Fruit fly (Drosophila melanogaster): Measurements from ENCODE around the gene lectin-29Ca.

lectin-29Ca gene

DNA sequence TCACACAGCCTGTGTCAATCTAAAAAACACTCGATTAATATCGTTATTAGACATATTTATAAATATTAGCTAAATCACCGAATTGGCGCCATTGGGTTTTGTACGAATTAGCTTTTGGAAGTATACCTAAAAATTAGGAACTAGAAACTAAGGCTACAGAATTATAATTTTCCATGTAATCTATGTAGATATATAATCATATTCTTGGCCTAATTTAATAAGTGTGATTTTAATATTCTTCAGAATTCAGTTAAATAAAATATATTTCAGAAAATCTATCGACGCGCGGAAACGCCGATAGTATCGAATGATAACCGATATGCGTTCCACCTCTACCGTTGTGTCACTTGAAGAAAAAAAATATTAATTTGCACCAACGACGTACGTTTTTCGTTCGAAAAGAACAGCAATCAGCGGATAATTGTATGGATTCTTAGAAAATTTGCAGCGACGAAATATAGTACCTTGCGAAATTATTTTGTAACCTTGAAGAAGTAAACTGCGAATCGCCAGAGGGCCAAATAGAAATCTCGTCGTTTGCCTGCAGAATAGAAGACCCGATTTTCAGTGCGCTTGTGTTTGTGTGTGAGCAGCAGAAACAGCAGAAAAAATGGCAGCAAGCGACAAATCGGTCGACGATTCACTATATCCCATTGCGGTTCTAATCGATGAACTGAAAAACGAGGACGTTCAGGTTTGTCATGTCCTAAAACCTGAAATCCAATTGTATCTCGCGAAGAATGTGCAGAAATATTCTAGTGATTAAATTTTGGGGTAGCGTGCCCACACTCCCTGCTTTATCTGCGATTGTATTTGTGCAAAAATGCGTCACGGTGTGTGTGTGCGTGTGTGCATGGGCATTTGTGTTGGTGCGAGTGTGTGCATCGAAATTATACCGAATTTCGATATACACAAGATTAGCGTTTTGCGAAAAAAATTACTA is 28.1 kb downstream of the lectin-29Ca start, which contains the start of gene Pp2A-29B (continued):
- TF ChIP-seq CG4318 (GFP tag; optimal IDR thresholded peaks at IDR 0.05), result no peak
- TF ChIP-seq acj6 (GFP tag; optimal IDR thresholded peaks at IDR 0.05), result peak; percentile 15
- peak; percentile 42 for TF ChIP-seq CG31627 (GFP tag; optimal IDR thresholded peaks at IDR 0.05)
- peak; percentile 45 for TF ChIP-seq CG10631 (GFP tag; optimal IDR thresholded peaks at IDR 0.05)
- TF ChIP-seq pdm3 (GFP tag; optimal IDR thresholded peaks at IDR 0.05), result peak; percentile 46
- no peak for TF ChIP-seq CG6808 (GFP tag; optimal IDR thresholded peaks at IDR 0.05)
- 0 out of 3 replicates have a peak, but pooled peaks have one; percentile 6 for TF ChIP-seq CG6163 (GFP tag; IDR thresholded peaks at IDR 0.05)
- TF ChIP-seq CG11902 (GFP tag; optimal IDR thresholded peaks at IDR 0.05), result peak; percentile 38
- TF ChIP-seq Blimp-1 (GFP tag; optimal IDR thresholded peaks at IDR 0.05), result no peak
- TF ChIP-seq CG3919 (GFP tag; optimal IDR thresholded peaks at IDR 0.05), result no peak
- TF ChIP-seq ss (GFP tag; optimal IDR thresholded peaks at IDR 0.05), result peak in 1 of 2 experiments; percentile 48
- no peak for TF ChIP-seq Lpt (GFP tag; optimal IDR thresholded peaks at IDR 0.05)
- TF ChIP-seq topi (GFP tag; optimal IDR thresholded peaks at IDR 0.05), result peak; percentile 39
- TF ChIP-seq Hr39 (GFP tag; optimal IDR thresholded peaks at IDR 0.05), result peak; percentile 48
- TF ChIP-seq fd59A (GFP tag; optimal IDR thresholded peaks at IDR 0.05), result no peak
- TF ChIP-seq CG1621 (tag; optimal IDR thresholded peaks at IDR 0.05), result no peak
- TF ChIP-seq Gug (GFP tag; IDR thresholded peaks at IDR 0.05), result no peak
- peak; percentile 50 for TF ChIP-seq Ets21C (GFP tag; optimal IDR thresholded peaks at IDR 0.05)
- no peak for TF ChIP-seq fd85E (GFP tag; optimal IDR thresholded peaks at IDR 0.05)
- no peak for TF ChIP-seq Hr38 (GFP tag; optimal IDR thresholded peaks at IDR 0.05)
- TF ChIP-seq OdsH (GFP tag; optimal IDR thresholded peaks at IDR 0.05), result peak; percentile 36
- peak; percentile 27 for TF ChIP-seq vri (GFP tag; optimal IDR thresholded peaks at IDR 0.05)
- TF ChIP-seq CG6854 (GFP tag; optimal IDR thresholded peaks at IDR 0.05), result no peak
- peak; percentile 54 for TF ChIP-seq esn (GFP tag; optimal IDR thresholded peaks at IDR 0.05)
- TF ChIP-seq CG11294 (GFP tag; IDR thresholded peaks at IDR 0.05), result no peak
- no peak for TF ChIP-seq CG7368 (GFP tag; optimal IDR thresholded peaks at IDR 0.05)
- TF ChIP-seq dac (GFP tag; optimal IDR thresholded peaks at IDR 0.05), result no peak
- TF ChIP-seq svp (GFP tag), result peak; percentile 82
- TF ChIP-seq CG6792 (GFP tag; optimal IDR thresholded peaks at IDR 0.05), result no peak
- peak; percentile 44 for TF ChIP-seq Hr4 (GFP tag; optimal IDR thresholded peaks at IDR 0.05)
- no peak for TF ChIP-seq CG8119 (GFP tag; IDR thresholded peaks at IDR 0.05)
- no peak for TF ChIP-seq Eip93F (GFP tag; optimal IDR thresholded peaks at IDR 0.05)
- peak; percentile 92 for TF ChIP-seq achi (GFP tag; optimal IDR thresholded peaks at IDR 0.05)

DNA sequence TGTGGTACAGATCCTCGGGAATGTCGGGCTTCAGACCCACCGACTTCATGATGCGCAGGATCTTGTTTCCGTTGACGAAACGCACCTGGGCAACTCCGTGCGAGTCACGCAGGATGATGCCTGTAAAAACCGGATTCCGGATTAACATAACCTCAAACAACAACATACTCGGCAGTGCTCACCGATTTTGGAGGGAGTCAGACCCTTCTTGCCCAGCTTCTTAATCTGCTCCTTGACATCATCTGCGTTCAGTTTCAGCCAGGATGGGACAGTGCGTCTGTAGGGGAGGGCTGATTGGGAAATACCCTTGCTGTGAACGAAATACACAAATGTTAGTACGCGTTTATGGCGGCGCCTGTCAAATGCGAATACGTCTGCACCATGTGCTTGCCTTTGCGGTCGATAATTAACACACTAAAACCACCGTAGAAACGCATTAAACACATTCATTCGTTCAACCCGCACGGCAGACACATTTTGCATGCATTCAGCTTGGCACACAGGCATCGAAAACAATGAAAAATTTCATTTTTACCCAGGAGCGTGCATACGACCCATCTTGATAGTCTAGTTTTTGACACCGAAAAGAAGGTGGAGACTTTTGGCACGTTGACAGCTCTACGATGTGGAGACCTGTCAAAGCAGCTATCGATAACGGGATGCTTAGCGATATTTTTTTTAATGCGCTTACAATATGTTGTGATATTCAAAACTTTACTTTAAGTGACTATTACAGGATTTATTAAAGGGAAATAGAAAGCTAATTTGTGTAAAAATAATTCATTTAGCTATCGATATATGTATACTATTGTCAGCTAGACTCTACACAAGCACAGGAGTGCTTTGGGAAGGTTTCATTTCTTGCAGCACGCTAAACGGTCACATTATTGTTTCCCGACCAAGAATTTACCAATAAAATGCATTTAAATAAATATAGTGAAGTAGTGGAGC is 29.8 kb downstream of the lectin-29Ca start, which contains the start of the genes RpS13 and CSN8:
Gene RpS13 (minus strand): TSS at position 657 of the 951 bp plus-strand sequence.
Gene CSN8 (plus strand): TSS at position 850 of the 951 bp plus-strand sequence.
- TF ChIP-seq svp (GFP tag) (no peak), CG6163 (GFP tag; IDR thresholded peaks at IDR 0.05) (no peak), CG8319 (GFP tag; optimal IDR thresholded peaks at IDR 0.05) (no peak), CG6808 (GFP tag; optimal IDR thresholded peaks at IDR 0.05) (no peak), CG31627 (GFP tag; optimal IDR thresholded peaks at IDR 0.05) (no peak), CG34406 (GFP tag; optimal IDR thresholded peaks at IDR 0.05) (no peak), ss (GFP tag; optimal IDR thresholded peaks at IDR 0.05) (peak in 1 of 2 experiments; percentile 9), CG9139 (GFP tag; optimal IDR thresholded peaks at IDR 0.05) (no peak), CG4318 (GFP tag; optimal IDR thresholded peaks at IDR 0.05) (no peak), fkh (GFP tag; optimal IDR thresholded peaks at IDR 0.05) (peak; percentile 53), Gug (GFP tag; IDR thresholded peaks at IDR 0.05) (no peak), topi (GFP tag; optimal IDR thresholded peaks at IDR 0.05) (peak; percentile 8), esn (GFP tag; optimal IDR thresholded peaks at IDR 0.05) (peak; percentile 36), CG16779 (tag; optimal IDR thresholded peaks at IDR 0.05) (no peak), Sox14 (GFP tag; optimal IDR thresholded peaks at IDR 0.05) (peak; percentile 34), CG8119 (GFP tag; IDR thresholded peaks at IDR 0.05) (0 out of 3 replicates have a peak, but pooled peaks have one; percentile 18), acj6 (GFP tag; optimal IDR thresholded peaks at IDR 0.05) (no peak), CG6276 (GFP tag; optimal IDR thresholded peaks at IDR 0.05) (no peak), Sox15 (GFP tag; optimal IDR thresholded peaks at IDR 0.05) (no peak), dsx (GFP tag; optimal IDR thresholded peaks at IDR 0.05; ENCODE audit: poor library complexity, severe bottlenecking) (no peak), Hr39 (GFP tag; optimal IDR thresholded peaks at IDR 0.05) (peak; percentile 7), CG3032 (tag; optimal IDR thresholded peaks at IDR 0.05) (no peak), cyc (GFP tag; optimal IDR thresholded peaks at IDR 0.05) (no peak), pdm3 (GFP tag; optimal IDR thresholded peaks at IDR 0.05) (no peak), CG3919 (GFP tag; optimal IDR thresholded peaks at IDR 0.05) (no peak), Eip75B (GFP tag; optimal IDR thresholded peaks at IDR 0.05) (no peak)

Data from whole organism, prepupa.